Fruit fly (Drosophila melanogaster): ENCODE data around the gene CG14556.

Gene CG14556

dm6 chr3R:26098502-26099210, 27.8 kb upstream of the CG14556 start, which contains the start of gene dysf (continued):
- TF ChIP-seq D (optimal IDR thresholded peaks at IDR 0.05) (no peak), D (GFP tag; optimal IDR thresholded peaks at IDR 0.05) (peak; percentile 56), CG17328 (GFP tag; IDR thresholded peaks at IDR 0.05) (peak; percentile 40; the same call in 1 of the 2 replicates), CG30403 (GFP tag; optimal IDR thresholded peaks at IDR 0.05) (peak; percentile 51), CG12155 (GFP tag; optimal IDR thresholded peaks at IDR 0.05) (peak; percentile 26), trem (tag; optimal IDR thresholded peaks at IDR 0.05) (peak; percentile 59), sob (GFP tag; IDR thresholded peaks at IDR 0.05) (0 out of 2 replicates have a peak, but pooled peaks have one; percentile 25), CG10654 (GFP tag; optimal IDR thresholded peaks at IDR 0.05) (peak; percentile 40), Sox100B (GFP tag; optimal IDR thresholded peaks at IDR 0.05) (peak; percentile 85), Hsf (GFP tag; optimal IDR thresholded peaks at IDR 0.05) (no peak), CG18476 (GFP tag; optimal IDR thresholded peaks at IDR 0.05) (peak; percentile 47), ara (GFP tag; IDR thresholded peaks at IDR 0.05) (peak; percentile 40; the same call in 1 of the 2 replicates), CG18764 (GFP tag; optimal IDR thresholded peaks at IDR 0.05) (peak; percentile 17), kah (GFP tag; optimal IDR thresholded peaks at IDR 0.05) (no peak), crol (GFP tag; IDR thresholded peaks at IDR 0.05) (no peak), Usf (GFP tag; optimal IDR thresholded peaks at IDR 0.05) (peak; percentile 43), Oli (tag; optimal IDR thresholded peaks at IDR 0.05) (peak; percentile 76), Sox102F (GFP tag; optimal IDR thresholded peaks at IDR 0.05) (peak; percentile 61), CG4820 (GFP tag; optimal IDR thresholded peaks at IDR 0.05) (peak; percentile 50), CG32532 (GFP tag; IDR thresholded peaks at IDR 0.05) (peak; percentile 56), CG1024 (GFP tag; IDR thresholded peaks at IDR 0.05) (no peak), CG10209 (GFP tag; optimal IDR thresholded peaks at IDR 0.05) (peak; percentile 72), cas (GFP tag; IDR thresholded peaks at IDR 0.05) (no peak), CG6254 (GFP tag; optimal IDR thresholded peaks at IDR 0.05) (peak; percentile 34), CG4328 (GFP tag; optimal IDR thresholded peaks at IDR 0.05) (peak; percentile 52), CG1603 (tag; optimal IDR thresholded peaks at IDR 0.05) (no peak), ap (GFP tag; IDR thresholded peaks at IDR 0.05) (peak; percentile 22; the same call in 1 of the 2 replicates), Bdp1 (GFP tag; optimal IDR thresholded peaks at IDR 0.05) (no peak), CG15269 (tag; optimal IDR thresholded peaks at IDR 0.05) (peak; percentile 70), fd96Cb (tag; optimal IDR thresholded peaks at IDR 0.05) (peak; percentile 76), Ets65A (GFP tag) (no peak), Xrp1 (GFP tag; IDR thresholded peaks at IDR 0.05) (peak; percentile 73), ind (GFP tag; optimal IDR thresholded peaks at IDR 0.05) (peak; percentile 20), pzg (GFP tag; optimal IDR thresholded peaks at IDR 0.05) (no peak), lmd (GFP tag; IDR thresholded peaks at IDR 0.05) (peak; percentile 38), tgo (GFP tag; IDR thresholded peaks at IDR 0.05) (peak; percentile 54), CG7839 (tag; optimal IDR thresholded peaks at IDR 0.05) (peak; percentile 84), tio (GFP tag; optimal IDR thresholded peaks at IDR 0.05) (peak; percentile 22), prd (optimal IDR thresholded peaks at IDR 0.05) (no peak), prd (GFP tag; IDR thresholded peaks at IDR 0.05) (peak; percentile 72), CG7556 (GFP tag; optimal IDR thresholded peaks at IDR 0.05) (peak; percentile 80), CG13296 (GFP tag; optimal IDR thresholded peaks at IDR 0.05) (peak; percentile 56), CG15601 (tag; optimal IDR thresholded peaks at IDR 0.05) (peak; percentile 68), CG1233 (GFP tag; optimal IDR thresholded peaks at IDR 0.05) (peak; percentile 55), CG7357 (GFP tag; IDR thresholded peaks at IDR 0.05) (0 out of 3 replicates have a peak, but pooled peaks have one; percentile 10), CG18011 (GFP tag; optimal IDR thresholded peaks at IDR 0.05) (no peak), CG13424 (tag; optimal IDR thresholded peaks at IDR 0.05) (peak; percentile 85), CG6683 (GFP tag; optimal IDR thresholded peaks at IDR 0.05) (no peak), toy (GFP tag; IDR thresholded peaks at IDR 0.05) (no peak), CG11695 (GFP tag; IDR thresholded peaks at IDR 0.05) (peak; percentile 72)

All from whole organism, embryonic.